Fruit fly (Drosophila melanogaster) whole organism, pupa: Measurements from ENCODE around the gene Targ1.

ENCODE experiments used
- Ets98B ChIP-seq: fragments of 200-800 bp; sonication (Bioruptor generic); IDR thresholded peaks from 2 replicates; pipeline ENCODE4 v1.3.6; 2022; ENCODE audit warnings: missing biosample characterization, missing genetic modification characterization
- fd96Ca ChIP-seq: fragments of 200-800 bp; sonication (Bioruptor generic); IDR thresholded peaks from 3 replicates; pipeline ENCODE4 v1.3.6; 2022; ENCODE audit warnings: missing biosample characterization, missing genetic modification characterization

- peak; percentile 52; the same call in 1 of the 2 replicates for TF ChIP-seq Ets98B (GFP tag; lab: Robert Waterston, UW)
- TF ChIP-seq fd96Ca (GFP tag; lab: Robert Waterston, UW), result no peak
These were observed 20.6 kb upstream of the Targ1 start for dm6 chr3L:21223268-21223667.
